Fruit fly (Drosophila melanogaster) whole organism, embryonic: ENCODE results near the gene CG3040.

ENCODE experiments used
- Abd-B ChIP-seq: fragments of 200-800 bp; sonication (Bioruptor generic); optimal IDR thresholded peaks from 2 replicates; lab custom pipeline; 2018; ENCODE audit warnings: missing biosample characterization, mild to moderate bottlenecking, missing genetic modification characterization, moderate library complexity
- Oli ChIP-seq: fragments of 200-800 bp; sonication (Bioruptor generic); optimal IDR thresholded peaks from 2 replicates; lab custom pipeline; 2018; ENCODE audit warnings: missing biosample characterization, mild to moderate bottlenecking, missing genetic modification characterization, moderate library complexity
- TFAM ChIP-seq: fragments of 200-800 bp; sonication (Bioruptor generic); optimal IDR thresholded peaks from 2 replicates; lab custom pipeline; 2017; ENCODE audit warnings: missing biosample characterization, missing genetic modification characterization, inconsistent platforms
- psq ChIP-seq: fragments of 200-800 bp; sonication (Bioruptor generic); optimal IDR thresholded peaks from 2 replicates; lab custom pipeline; 2017; ENCODE audit warnings: missing biosample characterization, missing genetic modification characterization
- ranshi ChIP-seq: fragments of 200-800 bp; sonication (Bioruptor generic); IDR thresholded peaks from 2 replicates; pipeline ENCODE4 v1.3.6; 2022; ENCODE audit warnings: missing biosample characterization, missing genetic modification characterization

DNA sequence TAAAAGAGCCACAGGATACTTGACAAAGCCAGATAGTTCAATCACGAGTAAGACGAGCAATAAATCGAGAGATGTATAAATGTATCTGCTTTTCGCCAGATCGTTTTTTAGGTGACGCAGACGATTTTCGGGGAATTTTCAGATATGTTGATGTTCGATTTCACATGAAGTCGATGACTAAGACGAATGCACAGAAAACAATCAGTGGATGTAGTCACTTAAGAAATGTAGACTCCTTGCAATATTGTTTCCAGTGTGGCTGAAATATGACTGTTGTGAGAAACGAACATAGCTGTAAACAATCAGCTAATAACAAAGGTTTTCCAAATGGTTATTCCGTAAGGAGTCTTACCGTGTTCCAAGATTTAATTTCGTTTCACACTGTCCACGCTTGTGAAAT lies 22.9 kb upstream of the CG3040 start:
- TF ChIP-seq Abd-B (GFP tag; lab: Kevin White, UChicago) (no peak), ranshi (no peak), Oli (tag; lab: Kevin White, UChicago) (no peak), TFAM (GFP tag; lab: Kevin White, UChicago) (no peak), psq (GFP tag; lab: Kevin White, UChicago) (no peak)
